Worm (Caenorhabditis elegans) whole organism, early embryonic: ENCODE measurements around the gene W08G11.3.

Experiments
- B0310.2 ChIP-seq: sonication (generic microtip); optimal IDR thresholded peaks from 2 replicates; lab custom pipeline; 2016; ENCODE audit warnings: mild to moderate bottlenecking, missing genetic modification characterization, missing compliant biosample characterization
- F13C5.2 ChIP-seq: sonication (generic microtip); optimal IDR thresholded peaks from 2 replicates; lab custom pipeline; 2017; ENCODE audit warnings: mild to moderate bottlenecking, missing genetic modification characterization, inconsistent platforms, missing compliant biosample characterization
- aly-1 ChIP-seq: sonication (generic microtip); optimal IDR thresholded peaks from 2 replicates; lab custom pipeline; 2016; ENCODE audit warnings: missing genetic modification characterization, missing compliant biosample characterization
- ama-1 ChIP-seq: fragments of 150-350 bp; optimal IDR thresholded peaks from 2 replicates; lab custom pipeline; 2014
- ceh-13 ChIP-seq: fragments of 200-800 bp; sonication (Bioruptor generic); optimal IDR thresholded peaks from 2 replicates; lab custom pipeline; 2018; ENCODE audit warnings: mild to moderate bottlenecking, missing genetic modification characterization, missing compliant biosample characterization
- ceh-36 ChIP-seq: sonication (generic microtip); optimal IDR thresholded peaks from 2 replicates; lab custom pipeline; 2016; ENCODE audit warnings: missing genetic modification characterization, inconsistent platforms, missing compliant biosample characterization
- ets-7 ChIP-seq: sonication (generic microtip); optimal IDR thresholded peaks from 2 replicates; lab custom pipeline; 2016; ENCODE audit warnings: missing genotype, missing genetic modification characterization, missing compliant biosample characterization
- flt-1 ChIP-seq: fragments of 200-800 bp; sonication (Bioruptor generic); IDR thresholded peaks from 2 replicates; pipeline ENCODE4 v1.3.6; 2022; ENCODE audit warnings: missing genetic modification characterization, missing compliant biosample characterization
- hmbx-1 ChIP-seq: sonication (generic microtip); optimal IDR thresholded peaks from 2 replicates; lab custom pipeline; 2016; ENCODE audit warnings: mild to moderate bottlenecking, missing genetic modification characterization, missing compliant biosample characterization
- hmg-4 ChIP-seq: fragments of 200-800 bp; sonication (Bioruptor generic); optimal IDR thresholded peaks from 2 replicates; lab custom pipeline; 2018; ENCODE audit warnings: mild to moderate bottlenecking, missing genetic modification characterization, missing compliant biosample characterization
- hnd-1 ChIP-seq: sonication (generic microtip); optimal IDR thresholded peaks from 2 replicates; lab custom pipeline; 2016; ENCODE audit warnings: missing genetic modification characterization, missing compliant biosample characterization
- pes-1 ChIP-seq: fragments of 200-800 bp; sonication (Bioruptor generic); IDR thresholded peaks from 2 replicates; pipeline ENCODE4 v1.3.6; 2022; ENCODE audit warnings: missing genetic modification reagents, missing genetic modification characterization, missing compliant biosample characterization
- scrt-1 ChIP-seq: fragments of 200-800 bp; sonication (Bioruptor generic); IDR thresholded peaks from 2 replicates; pipeline ENCODE4 v1.3.6; 2022; ENCODE audit warnings: missing genetic modification characterization, missing compliant biosample characterization
- sea-1 ChIP-seq: fragments of 200-800 bp; sonication (Bioruptor generic); conservative IDR thresholded peaks from 2 replicates; pipeline ENCODE4 v1.3.6; 2022; ENCODE audit warnings: missing genetic modification characterization, missing compliant biosample characterization
- tbx-11 ChIP-seq: fragments of 200-800 bp; sonication (Bioruptor generic); IDR thresholded peaks from 2 replicates; pipeline ENCODE4 v1.3.6; 2022; ENCODE audit warnings: missing genetic modification characterization, missing compliant biosample characterization
- tbx-37 ChIP-seq: fragments of 200-800 bp; sonication (Bioruptor generic); conservative IDR thresholded peaks from 2 replicates; pipeline ENCODE4 v1.3.6; 2022; ENCODE audit warnings: missing genetic modification reagents, missing genetic modification characterization, missing compliant biosample characterization
- tra-4 ChIP-seq: sonication (generic microtip); optimal IDR thresholded peaks from 2 replicates; lab custom pipeline; 2017; ENCODE audit warnings: missing genetic modification characterization, missing compliant biosample characterization

The W08G11.3 gene

DNA sequence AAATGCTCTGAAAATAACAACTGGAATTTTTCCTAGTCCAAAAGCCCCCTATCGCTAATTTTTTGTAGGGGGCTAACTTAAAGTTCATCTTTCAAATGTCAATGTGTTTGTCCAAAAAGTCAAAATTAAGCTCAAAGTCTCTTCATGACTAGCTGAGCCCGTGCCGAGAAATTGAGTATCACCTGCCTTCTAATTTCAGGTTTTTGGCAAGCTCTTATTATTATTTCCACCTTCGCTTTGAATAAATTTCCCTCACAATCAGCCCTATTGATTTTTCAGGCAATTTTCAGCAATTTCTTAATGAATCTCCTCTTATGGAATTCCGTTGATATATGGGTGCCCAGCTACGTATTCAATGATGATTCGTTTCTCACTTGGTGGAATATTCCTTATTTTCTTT is 31.9 kb downstream of the W08G11.3 start, which contains the start of gene sre-36:
sre-36 (plus strand) TSS at position 301 of the 400 bp plus-strand sequence.
- no peak for TF ChIP-seq flt-1 (GFP tag; lab: Robert Waterston, UW)
- TF ChIP-seq pes-1 (GFP tag; lab: Robert Waterston, UW): no peak
- no peak for TF ChIP-seq tra-4 (tag; lab: Kevin White, UChicago)
- no peak for TF ChIP-seq hmbx-1 (tag; lab: Kevin White, UChicago)
- no peak for TF ChIP-seq hnd-1 (tag; lab: Kevin White, UChicago)
- TF ChIP-seq ets-7 (tag; lab: Kevin White, UChicago): no peak
- TF ChIP-seq sea-1: no peak
- TF ChIP-seq tbx-11 (GFP tag; lab: Robert Waterston, UW): no peak
- no peak for TF ChIP-seq hmg-4 (GFP tag; lab: Kevin White, UChicago)
- TF ChIP-seq aly-1 (tag; lab: Kevin White, UChicago): no peak

DNA sequence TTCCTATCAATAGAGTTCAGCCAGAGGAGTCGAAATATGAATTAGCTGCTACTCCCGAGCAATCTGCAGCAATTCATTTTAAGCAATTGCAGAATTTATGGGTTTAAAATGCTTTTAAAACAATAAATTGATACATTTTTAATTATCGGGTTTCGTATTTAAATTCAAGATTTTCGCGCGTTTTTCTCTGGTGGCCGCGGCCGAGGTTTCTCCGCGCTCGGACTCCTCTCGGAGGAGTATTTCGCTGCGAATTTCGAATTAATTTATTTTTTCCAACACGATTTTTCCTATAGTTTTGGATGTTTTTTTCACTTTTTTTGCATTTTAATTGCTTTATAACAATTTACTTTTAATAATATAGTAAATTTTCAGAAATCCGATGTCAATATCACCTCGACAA is 34.0 kb downstream of the W08G11.3 start, which contains the start of gene F13A7.14:
F13A7.14 (plus strand) TSS at position 373 of the 400 bp plus-strand sequence.
- TF ChIP-seq hmg-4 (GFP tag; lab: Kevin White, UChicago) (peak; percentile 19), tra-4 (tag; lab: Kevin White, UChicago) (no peak), tbx-37 (GFP tag; lab: Robert Waterston, UW) (peak; percentile 84), pes-1 (GFP tag; lab: Robert Waterston, UW) (peak; percentile 64)

DNA sequence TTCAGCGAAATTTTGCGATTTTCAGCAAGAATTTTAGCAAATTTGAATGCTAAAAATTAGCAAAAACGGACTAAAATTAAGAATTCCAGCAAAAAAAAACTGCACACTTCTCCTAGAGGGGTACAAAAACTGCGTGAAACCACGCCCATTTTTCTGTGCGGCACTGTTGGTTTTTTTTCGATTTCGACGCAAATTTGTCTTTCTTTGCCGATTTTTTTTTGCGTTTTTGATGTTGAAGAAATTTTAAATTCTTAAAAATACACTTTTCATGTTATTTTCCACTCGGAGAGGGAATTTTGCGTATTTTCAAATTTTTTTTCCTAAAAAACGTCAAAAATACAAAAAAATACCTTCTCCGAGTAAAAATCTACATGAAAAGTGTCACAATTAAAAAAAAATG is 36.5 kb downstream of the W08G11.3 start, which contains the start of gene syp-1:
syp-1 (plus strand) TSS at position 301 of the 400 bp plus-strand sequence.
- TF ChIP-seq pes-1 (GFP tag; lab: Robert Waterston, UW) (no peak), ceh-36 (no peak), hmg-4 (GFP tag; lab: Kevin White, UChicago) (no peak), hnd-1 (tag; lab: Kevin White, UChicago) (no peak), ceh-13 (GFP tag; lab: Kevin White, UChicago) (no peak), tbx-37 (GFP tag; lab: Robert Waterston, UW) (no peak), ama-1 (no peak), tra-4 (tag; lab: Kevin White, UChicago) (no peak), B0310.2 (no peak), aly-1 (tag; lab: Kevin White, UChicago) (no peak), hmbx-1 (tag; lab: Kevin White, UChicago) (no peak), sea-1 (no peak), ets-7 (tag; lab: Kevin White, UChicago) (no peak), tbx-11 (GFP tag; lab: Robert Waterston, UW) (no peak), flt-1 (GFP tag; lab: Robert Waterston, UW) (no peak), scrt-1 (GFP tag; lab: Robert Waterston, UW) (no peak), F13C5.2 (tag; lab: Kevin White, UChicago) (no peak)

DNA sequence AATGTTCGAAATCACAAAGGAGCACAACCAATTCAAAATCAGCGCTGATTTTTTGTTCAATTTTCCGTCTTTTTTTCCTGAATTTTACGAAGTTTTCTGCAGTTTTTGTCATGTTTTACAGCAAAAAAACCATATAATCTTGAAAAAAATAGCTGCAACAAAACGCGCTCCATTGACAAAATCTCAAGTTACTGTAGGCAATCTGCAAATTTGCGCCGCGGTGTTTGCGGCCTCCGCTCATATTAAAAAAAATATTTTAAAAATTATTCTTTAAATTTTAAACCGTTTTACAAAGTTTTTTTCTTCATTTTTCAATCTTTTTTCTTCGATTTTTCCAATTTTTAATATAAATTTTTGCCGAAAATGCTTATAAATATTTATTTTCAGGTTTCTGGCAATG is 37.9 kb downstream of the W08G11.3 start:
- TF ChIP-seq hmbx-1 (tag; lab: Kevin White, UChicago) (no peak), ets-7 (tag; lab: Kevin White, UChicago) (no peak), flt-1 (GFP tag; lab: Robert Waterston, UW) (no peak), tra-4 (tag; lab: Kevin White, UChicago) (no peak), ama-1 (no peak), pes-1 (GFP tag; lab: Robert Waterston, UW) (no peak), tbx-11 (GFP tag; lab: Robert Waterston, UW) (no peak), hnd-1 (tag; lab: Kevin White, UChicago) (no peak), aly-1 (tag; lab: Kevin White, UChicago) (no peak)

DNA sequence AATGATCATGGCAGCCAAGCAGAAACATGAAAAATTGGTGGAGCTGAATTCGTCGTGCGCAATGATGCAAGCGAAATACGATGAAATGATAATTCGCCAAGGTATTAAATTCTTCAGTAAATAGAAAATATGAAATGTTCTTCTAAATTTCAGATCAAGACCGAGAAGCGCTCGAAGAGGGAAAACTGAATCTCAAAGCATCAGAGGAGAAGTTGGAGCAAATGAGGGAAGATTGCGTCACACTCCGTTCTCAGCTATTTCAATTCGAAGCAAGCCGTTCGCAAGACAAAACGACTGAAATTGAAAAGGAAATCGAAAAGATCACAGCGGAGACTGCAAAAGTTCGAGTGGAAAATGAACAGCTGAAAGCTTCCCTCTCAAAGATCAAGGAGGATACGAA is 38.9 kb downstream of the W08G11.3 start:
- TF ChIP-seq tra-4 (tag; lab: Kevin White, UChicago): no peak
- no peak for TF ChIP-seq F13C5.2 (tag; lab: Kevin White, UChicago)
- no peak for TF ChIP-seq ets-7 (tag; lab: Kevin White, UChicago)
- TF ChIP-seq ceh-36: no peak
- TF ChIP-seq ama-1: no peak

DNA sequence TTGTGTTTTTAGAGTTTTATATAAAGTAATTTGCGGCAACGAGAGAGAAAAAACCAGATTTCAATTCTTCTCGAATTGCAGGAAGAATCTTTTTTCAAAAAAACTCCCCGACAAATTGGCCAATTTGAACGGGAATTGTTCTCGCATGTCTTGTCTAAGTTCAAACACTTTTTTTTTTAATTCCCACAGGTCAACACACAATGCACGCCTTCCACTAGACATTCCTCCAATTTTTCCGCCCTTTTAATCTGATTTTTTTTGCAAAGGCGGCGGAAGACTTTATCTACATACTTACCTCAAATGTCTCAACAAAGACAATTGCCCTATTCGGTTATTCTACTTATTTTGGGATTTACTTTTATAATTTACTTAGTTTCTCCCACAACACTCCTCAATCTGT is 40.2 kb downstream of the W08G11.3 start, which contains the start of gene F26D2.3:
F26D2.3 (plus strand) TSS at position 301 of the 400 bp plus-strand sequence.
- TF ChIP-seq tra-4 (tag; lab: Kevin White, UChicago): no peak
- no peak for TF ChIP-seq ets-7 (tag; lab: Kevin White, UChicago)
- no peak for TF ChIP-seq F13C5.2 (tag; lab: Kevin White, UChicago)

DNA sequence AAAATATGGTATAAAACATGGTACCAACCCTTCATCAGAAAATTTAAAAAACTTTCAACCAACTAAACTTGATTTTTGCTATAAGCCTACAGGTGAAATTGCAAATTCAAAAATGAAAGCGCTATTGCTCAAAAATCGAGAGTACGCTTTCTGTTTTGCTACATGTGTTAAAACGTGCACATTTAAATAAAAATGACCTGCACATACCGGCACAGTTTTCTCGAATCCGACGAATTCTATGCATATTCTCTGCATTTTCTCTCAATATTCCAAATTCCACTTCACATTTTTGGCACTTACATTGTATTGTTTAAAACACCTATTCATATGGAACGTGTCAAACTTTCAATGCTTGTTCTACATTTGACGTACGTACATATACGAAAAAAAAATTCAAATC is 43.0 kb downstream of the W08G11.3 start, which contains the start of gene srh-145:
srh-145 (plus strand) TSS at position 193 of the 400 bp plus-strand sequence.
- no peak for TF ChIP-seq B0310.2
- no peak for TF ChIP-seq tra-4 (tag; lab: Kevin White, UChicago)
- TF ChIP-seq hnd-1 (tag; lab: Kevin White, UChicago): no peak
- no peak for TF ChIP-seq ama-1

DNA sequence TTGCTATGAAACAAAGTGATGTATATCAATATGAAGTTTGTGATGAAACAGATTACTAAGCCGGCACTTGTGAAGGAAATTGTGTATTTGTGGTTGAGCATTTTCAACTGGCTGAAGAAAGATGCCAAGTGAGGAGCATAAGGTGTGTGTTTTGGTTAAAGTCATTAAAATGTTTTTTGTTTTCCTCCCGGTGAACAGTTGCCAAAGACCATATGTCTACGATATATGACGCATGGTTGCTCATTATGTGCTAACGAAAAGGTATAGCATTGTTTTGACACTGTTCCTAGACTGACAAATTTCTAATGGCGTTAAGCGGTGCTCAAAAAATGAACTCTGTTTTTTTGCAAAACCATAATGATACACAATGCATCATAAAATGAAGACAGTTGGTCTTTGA is 49.5 kb downstream of the W08G11.3 start, which contains the start of gene str-55:
str-55 (minus strand) TSS at position 101 of the 400 bp plus-strand sequence.
- no peak for TF ChIP-seq hnd-1 (tag; lab: Kevin White, UChicago)
- no peak for TF ChIP-seq sea-1
- TF ChIP-seq ceh-13 (GFP tag; lab: Kevin White, UChicago): no peak
- TF ChIP-seq tra-4 (tag; lab: Kevin White, UChicago): no peak
- TF ChIP-seq aly-1 (tag; lab: Kevin White, UChicago): no peak
- no peak for TF ChIP-seq hmbx-1 (tag; lab: Kevin White, UChicago)
- TF ChIP-seq B0310.2: no peak
- TF ChIP-seq hmg-4 (GFP tag; lab: Kevin White, UChicago): no peak
- no peak for TF ChIP-seq pes-1 (GFP tag; lab: Robert Waterston, UW)
- no peak for TF ChIP-seq tbx-11 (GFP tag; lab: Robert Waterston, UW)
- no peak for TF ChIP-seq ama-1
- no peak for TF ChIP-seq F13C5.2 (tag; lab: Kevin White, UChicago)
